Worm (Caenorhabditis elegans) whole organism, young adult: ENCODE measurements around the gene plc-2.

ENCODE experiments used
- B0261.1 ChIP-seq: sonication (generic microtip); optimal IDR thresholded peaks from 2 replicates; lab custom pipeline; 2016; ENCODE audit warnings: mild to moderate bottlenecking, missing genetic modification characterization, moderate library complexity, missing compliant biosample characterization
- B0336.3 ChIP-seq: fragments of 200-800 bp; sonication (Bioruptor generic); IDR thresholded peaks from 2 replicates; pipeline ENCODE4 v1.3.6; 2022; ENCODE audit warnings: missing genetic modification characterization, missing compliant biosample characterization
- C06A6.2 ChIP-seq: fragments of 200-800 bp; sonication (Bioruptor generic); conservative IDR thresholded peaks from 2 replicates; pipeline ENCODE4 v1.3.6; 2022; ENCODE audit warnings: missing genetic modification characterization, missing compliant biosample characterization
- C17E4.6 ChIP-seq: fragments of 200-800 bp; sonication (Bioruptor generic); IDR thresholded peaks from 2 replicates; pipeline ENCODE4 v1.3.6; 2022; ENCODE audit warnings: missing genetic modification reagents, missing genetic modification characterization, missing compliant biosample characterization
- F23B12.7 ChIP-seq: sonication (generic microtip); optimal IDR thresholded peaks from 2 replicates; lab custom pipeline; 2017; ENCODE audit warnings: missing genetic modification characterization, mild to moderate bottlenecking, missing compliant biosample characterization, antibody characterized with exemption, moderate library complexity; ENCODE audit not compliant: insufficient read depth
- F33H1.4 ChIP-seq: fragments of 200-800 bp; sonication (Bioruptor generic); IDR thresholded peaks from 2 replicates; pipeline ENCODE4 v1.3.6; 2022; ENCODE audit warnings: missing genetic modification reagents, missing genetic modification characterization, missing compliant biosample characterization
- F39B2.1 ChIP-seq: fragments of 200-800 bp; sonication (Bioruptor generic); IDR thresholded peaks from 2 replicates; pipeline ENCODE4 v1.3.6; 2022; ENCODE audit warnings: missing genetic modification reagents, missing genetic modification characterization, missing compliant biosample characterization
- F49E8.2 ChIP-seq: sonication (generic microtip); optimal IDR thresholded peaks from 3 replicates; lab custom pipeline; 2017; ENCODE audit warnings: missing genetic modification characterization, mild to moderate bottlenecking, missing compliant biosample characterization, antibody characterized with exemption, moderate library complexity; ENCODE audit not compliant: insufficient read depth
- F57A8.1 ChIP-seq: fragments of 200-800 bp; sonication (Bioruptor generic); optimal IDR thresholded peaks from 2 replicates; lab custom pipeline; 2018; ENCODE audit warnings: mild to moderate bottlenecking, missing genetic modification characterization, moderate library complexity, missing compliant biosample characterization
- K12H6.12 ChIP-seq: fragments of 200-800 bp; sonication (Bioruptor generic); optimal IDR thresholded peaks from 2 replicates; lab custom pipeline; 2018; ENCODE audit warnings: mild to moderate bottlenecking, missing genetic modification characterization, missing compliant biosample characterization
- Y53G8AR.9 ChIP-seq: fragments of 200-800 bp; sonication (Bioruptor generic); conservative IDR thresholded peaks from 2 replicates; pipeline ENCODE4 v1.3.6; 2022; ENCODE audit warnings: missing genetic modification reagents, missing genetic modification characterization, missing compliant biosample characterization
- Y67H2A.10 ChIP-seq: fragments of 200-800 bp; sonication (Bioruptor generic); conservative IDR thresholded peaks from 2 replicates; pipeline ENCODE4 v1.3.6; 2022; ENCODE audit warnings: missing genetic modification reagents, missing genetic modification characterization, missing compliant biosample characterization
- Y79H2A.3 ChIP-seq: fragments of 200-800 bp; sonication (Bioruptor generic); conservative IDR thresholded peaks from 2 replicates; pipeline ENCODE4 v1.3.6; 2022; ENCODE audit warnings: missing genetic modification reagents, missing genetic modification characterization, missing compliant biosample characterization
- ZK185.1 ChIP-seq: sonication (generic microtip); optimal IDR thresholded peaks from 2 replicates; lab custom pipeline; 2016; ENCODE audit warnings: mild to moderate bottlenecking, missing genetic modification characterization, missing compliant biosample characterization; ENCODE audit not compliant: poor library complexity, severe bottlenecking
- attf-3 ChIP-seq: fragments of 200-800 bp; sonication (Bioruptor generic); conservative IDR thresholded peaks from 2 replicates; pipeline ENCODE4 v1.3.6; 2022; ENCODE audit warnings: missing genetic modification reagents, missing genetic modification characterization, missing compliant biosample characterization
- attf-6 ChIP-seq: fragments of 200-800 bp; sonication (Bioruptor generic); IDR thresholded peaks from 2 replicates; pipeline ENCODE4 v1.3.6; 2022; ENCODE audit warnings: missing genetic modification reagents, missing genetic modification characterization, missing compliant biosample characterization
- bed-2 ChIP-seq: fragments of 200-800 bp; sonication (Bioruptor generic); IDR thresholded peaks from 2 replicates; pipeline ENCODE4 v1.3.6; 2022; ENCODE audit warnings: missing genetic modification reagents, missing genetic modification characterization, missing compliant biosample characterization
- cebp-1 ChIP-seq, 2 experiments: fragments of 200-800 bp in 1 of 2; sonication (Bioruptor generic) in 1 of 2; sonication (generic microtip) in 1 of 2; IDR thresholded peaks in 1 of 2; optimal IDR thresholded peaks in 1 of 2; 2 replicates each; pipeline versions ENCODE4 v1.3.6 to Lab custom; 2017 to 2022; ENCODE audit warnings: missing compliant biosample characterization in 2 of 2, missing genetic modification characterization in 2 of 2, mild to moderate bottlenecking in 1 of 2, missing genetic modification reagents in 1 of 2, moderate library complexity in 1 of 2
- cebp-2 ChIP-seq: fragments of 200-800 bp; sonication (Bioruptor generic); IDR thresholded peaks from 2 replicates; pipeline ENCODE4 v1.3.6; 2022; ENCODE audit warnings: missing genetic modification characterization, missing compliant biosample characterization
- ceh-100 ChIP-seq: fragments of 200-800 bp; sonication (Bioruptor generic); IDR thresholded peaks from 2 replicates; pipeline ENCODE4 v1.3.6; 2022; ENCODE audit warnings: missing genetic modification reagents, missing genetic modification characterization, missing compliant biosample characterization
- ceh-27 ChIP-seq: fragments of 200-800 bp; sonication (Bioruptor generic); optimal IDR thresholded peaks from 2 replicates; lab custom pipeline; 2018; ENCODE audit warnings: mild to moderate bottlenecking, missing genetic modification characterization, moderate library complexity, missing compliant biosample characterization
- ceh-40 ChIP-seq: fragments of 200-800 bp; sonication (Bioruptor generic); IDR thresholded peaks from 2 replicates; pipeline ENCODE4 v1.3.6; 2022; ENCODE audit warnings: missing genetic modification characterization, missing compliant biosample characterization
- ceh-79 ChIP-seq: sonication (generic microtip); optimal IDR thresholded peaks from 2 replicates; lab custom pipeline; 2017; ENCODE audit warnings: mild to moderate bottlenecking, missing genetic modification characterization, missing compliant biosample characterization
- ceh-91 ChIP-seq: fragments of 200-800 bp; sonication (Bioruptor generic); IDR thresholded peaks from 2 replicates; pipeline ENCODE4 v1.3.6; 2022; ENCODE audit warnings: missing genetic modification reagents, missing genetic modification characterization, missing compliant biosample characterization
- dox-1 ChIP-seq: fragments of 200-800 bp; sonication (Bioruptor generic); IDR thresholded peaks from 2 replicates; pipeline ENCODE4 v1.3.6; 2022; ENCODE audit warnings: missing genetic modification reagents, missing genetic modification characterization, missing compliant biosample characterization
- dpl-1 ChIP-seq: fragments of 150-350 bp; optimal IDR thresholded peaks from 2 replicates; lab custom pipeline; 2014; ENCODE audit warnings: missing biosample characterization, missing genetic modification reagents, missing genetic modification characterization
- ekl-4 ChIP-seq: fragments of 200-800 bp; sonication (Bioruptor generic); IDR thresholded peaks from 2 replicates; pipeline ENCODE4 v1.3.6; 2022; ENCODE audit warnings: missing genetic modification reagents, missing genetic modification characterization, missing compliant biosample characterization
- gei-17 ChIP-seq: fragments of 200-800 bp; sonication (Bioruptor generic); optimal IDR thresholded peaks from 2 replicates; lab custom pipeline; 2018; ENCODE audit warnings: mild to moderate bottlenecking, missing genetic modification characterization, missing compliant biosample characterization
- lin-40 ChIP-seq: sonication (generic microtip); optimal IDR thresholded peaks from 2 replicates; lab custom pipeline; 2016; ENCODE audit warnings: missing genetic modification characterization, mild to moderate bottlenecking, missing compliant biosample characterization, missing genotype, missing genetic modification reagents
- madf-8 ChIP-seq: fragments of 200-800 bp; sonication (Bioruptor generic); conservative IDR thresholded peaks from 2 replicates; pipeline ENCODE4 v1.3.6; 2022; ENCODE audit warnings: missing genetic modification reagents, missing genetic modification characterization, missing compliant biosample characterization
- mcd-1 ChIP-seq: fragments of 200-800 bp; sonication (Bioruptor generic); IDR thresholded peaks from 2 replicates; pipeline ENCODE4 v1.3.6; 2022; ENCODE audit warnings: missing genetic modification reagents, missing genetic modification characterization, missing compliant biosample characterization
- nfya-1 ChIP-seq: sonication (generic microtip); optimal IDR thresholded peaks from 2 replicates; lab custom pipeline; 2017; ENCODE audit warnings: antibody characterized with exemption, missing compliant biosample characterization, missing genetic modification characterization, borderline replicate concordance; ENCODE audit not compliant: insufficient read depth
- nfyb-1 ChIP-seq: fragments of 200-800 bp; sonication (Bioruptor generic); IDR thresholded peaks from 2 replicates; pipeline ENCODE4 v1.3.6; 2022; ENCODE audit warnings: missing genetic modification reagents, missing genetic modification characterization, missing compliant biosample characterization
- nhr-27 ChIP-seq: fragments of 200-800 bp; sonication (Bioruptor generic); optimal IDR thresholded peaks from 2 replicates; lab custom pipeline; 2018; ENCODE audit warnings: mild to moderate bottlenecking, missing genetic modification characterization, moderate library complexity, missing compliant biosample characterization
- pha-4 ChIP-seq: fragments of 150-350 bp; sonication (generic microtip); optimal IDR thresholded peaks from 2 replicates; lab custom pipeline; 2014; ENCODE audit warnings: missing biosample characterization, missing genetic modification reagents, missing genetic modification characterization
- rcor-1 ChIP-seq: fragments of 200-800 bp; sonication (Bioruptor generic); IDR thresholded peaks from 2 replicates; pipeline ENCODE4 v1.3.6; 2022; ENCODE audit warnings: missing genetic modification reagents, missing genetic modification characterization, missing compliant biosample characterization
- snpc-1.1 ChIP-seq: sonication (generic microtip); optimal IDR thresholded peaks from 2 replicates; lab custom pipeline; 2017; ENCODE audit warnings: missing genetic modification characterization, mild to moderate bottlenecking, missing compliant biosample characterization, antibody characterized with exemption, moderate library complexity, missing genotype, missing genetic modification reagents; ENCODE audit not compliant: insufficient read depth
- snpc-1.3 ChIP-seq: sonication (generic microtip); optimal IDR thresholded peaks from 2 replicates; lab custom pipeline; 2017; ENCODE audit warnings: missing genetic modification characterization, mild to moderate bottlenecking, missing compliant biosample characterization, antibody characterized with exemption, moderate library complexity, missing genotype, missing genetic modification reagents; ENCODE audit not compliant: insufficient read depth
- snpc-4 ChIP-seq, 5 experiments: fragments of 150-350 bp in 1 of 5; sonication (generic microtip) in 4 of 5; optimal IDR thresholded peaks; 2 replicates each; lab custom pipeline; 2014 to 2018; ENCODE audit warnings: missing genetic modification characterization in 5 of 5, missing biosample characterization in 3 of 5, antibody characterized with exemption in 2 of 5, mild to moderate bottlenecking in 2 of 5, missing compliant biosample characterization in 2 of 5, missing genotype in 2 of 5, moderate library complexity in 2 of 5, missing genetic modification reagents in 1 of 5
- somi-1 ChIP-seq: fragments of 200-800 bp; sonication (Bioruptor generic); optimal IDR thresholded peaks from 2 replicates; lab custom pipeline; 2018; ENCODE audit warnings: mild to moderate bottlenecking, missing genetic modification characterization, missing compliant biosample characterization
- sptf-2 ChIP-seq: fragments of 200-800 bp; sonication (Bioruptor generic); optimal IDR thresholded peaks from 2 replicates; lab custom pipeline; 2018; ENCODE audit warnings: mild to moderate bottlenecking, missing genetic modification characterization, missing compliant biosample characterization
- tbp1 ChIP-seq: fragments of 200-800 bp; sonication (Bioruptor generic); optimal IDR thresholded peaks from 2 replicates; lab custom pipeline; 2018; ENCODE audit warnings: mild to moderate bottlenecking, missing genetic modification characterization, missing compliant biosample characterization
- tlf-1 ChIP-seq: fragments of 200-800 bp; sonication (Bioruptor generic); optimal IDR thresholded peaks from 2 replicates; lab custom pipeline; 2018; ENCODE audit warnings: mild to moderate bottlenecking, missing genetic modification characterization, missing compliant biosample characterization
- zim-3 ChIP-seq: sonication (generic microtip); optimal IDR thresholded peaks from 2 replicates; lab custom pipeline; 2017; ENCODE audit warnings: mild to moderate bottlenecking, missing genetic modification characterization, moderate library complexity, missing compliant biosample characterization
- ztf-26 ChIP-seq: sonication (generic microtip); optimal IDR thresholded peaks from 2 replicates; lab custom pipeline; 2017; ENCODE audit warnings: missing genetic modification characterization, missing compliant biosample characterization

The plc-2 gene

DNA sequence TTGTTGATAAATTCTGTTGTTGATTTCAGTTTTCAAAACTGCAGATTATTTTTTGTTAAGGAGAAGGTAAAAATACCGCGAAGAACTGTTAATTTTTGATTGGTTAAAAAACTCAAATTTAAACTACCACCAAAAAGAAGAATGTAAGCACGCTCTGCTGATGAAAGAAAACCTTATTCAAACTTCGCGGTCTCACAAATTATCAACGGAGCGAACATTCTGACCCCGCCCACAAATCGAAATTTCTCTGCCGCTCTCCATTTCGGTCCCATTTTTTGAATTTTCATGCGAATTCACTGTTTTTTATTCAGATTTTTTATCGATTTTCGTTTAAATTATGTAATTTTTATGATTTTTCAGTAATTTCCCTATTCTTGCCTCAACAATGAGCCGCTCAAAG lies 2.8 kb upstream of the plc-2 start, which contains the start of gene cyn-3 (continued):
- no peak for TF ChIP-seq C17E4.6
- TF ChIP-seq dpl-1: peak; percentile 89
- TF ChIP-seq ceh-27 (GFP tag; lab: Kevin White, UChicago): peak; percentile 34
- TF ChIP-seq ekl-4 (GFP tag; lab: Robert Waterston, UW): peak; percentile 71; the same call in 1 of the 2 replicates
- TF ChIP-seq pha-4 (tag; lab: Kevin White, UChicago): peak; percentile 44
- TF ChIP-seq Y79H2A.3 (GFP tag; lab: Robert Waterston, UW): no peak
- peak; percentile 50 for TF ChIP-seq ztf-26
- TF ChIP-seq snpc-1.3 (tag; lab: Kevin White, UChicago): peak; percentile 72
- TF ChIP-seq Y67H2A.10: no peak
- peak; percentile 74 for TF ChIP-seq ZK185.1 (tag; lab: Kevin White, UChicago)
- TF ChIP-seq attf-6: peak; percentile 50; the same call in 1 of the 2 replicates
- TF ChIP-seq ceh-91 (GFP tag; lab: Robert Waterston, UW): peak; percentile 67
- peak; percentile 54 for TF ChIP-seq madf-8 (GFP tag; lab: Robert Waterston, UW)
- no peak for TF ChIP-seq nhr-27
- TF ChIP-seq tlf-1 (GFP tag; lab: Kevin White, UChicago): peak; percentile 46
- TF ChIP-seq B0261.1 (tag; lab: Kevin White, UChicago): peak; percentile 13
- TF ChIP-seq K12H6.12 (tag; lab: Kevin White, UChicago): peak; percentile 45
- TF ChIP-seq somi-1 (GFP tag; lab: Kevin White, UChicago): no peak
- TF ChIP-seq mcd-1: peak; percentile 98
- TF ChIP-seq C06A6.2 (GFP tag; lab: Robert Waterston, UW): no peak; the same call in 1 of the 2 replicates
- peak; percentile 56 for TF ChIP-seq tbp1 (GFP tag; lab: Kevin White, UChicago)
- no peak for TF ChIP-seq ceh-40 (GFP tag; lab: Robert Waterston, UW)
- TF ChIP-seq nfya-1 (tag; lab: Kevin White, UChicago): no peak
- no peak for TF ChIP-seq cebp-2 (GFP tag; lab: Robert Waterston, UW)
- TF ChIP-seq gei-17 (GFP tag; lab: Kevin White, UChicago): no peak
- no peak for TF ChIP-seq F39B2.1 (GFP tag; lab: Robert Waterston, UW)
- peak; percentile 46 for TF ChIP-seq snpc-1.1
- peak; percentile 30 for TF ChIP-seq snpc-4 (GFP tag; optimal IDR thresholded peaks at IDR 0.05; lab: Kevin White, UChicago)
- TF ChIP-seq snpc-4 (tag; optimal IDR thresholded peaks at IDR 0.05; lab: Kevin White, UChicago): peak; percentile 11 to 68 (median 52)
- peak; percentile 75 for TF ChIP-seq dox-1 (GFP tag; lab: Robert Waterston, UW)
- TF ChIP-seq sptf-2: no peak
- no peak for TF ChIP-seq cebp-1 (GFP tag; IDR thresholded peaks at IDR 0.05; lab: Robert Waterston, UW)
- TF ChIP-seq cebp-1 (tag; optimal IDR thresholded peaks at IDR 0.05; lab: Kevin White, UChicago): peak; percentile 67
- TF ChIP-seq bed-2 (GFP tag; lab: Robert Waterston, UW): no peak
- TF ChIP-seq ceh-100 (GFP tag; lab: Robert Waterston, UW): peak; percentile 71
- no peak for TF ChIP-seq ceh-79
- 0 out of 2 replicates have a peak, but pooled peaks have one; percentile 39 for TF ChIP-seq attf-3 (GFP tag; lab: Robert Waterston, UW)
- peak; percentile 4 for TF ChIP-seq F49E8.2
- TF ChIP-seq lin-40 (tag; lab: Kevin White, UChicago): peak; percentile 76
- TF ChIP-seq Y53G8AR.9: peak; percentile 59; the same call in 1 of the 2 replicates
- peak; percentile 91 for TF ChIP-seq nfyb-1 (GFP tag; lab: Robert Waterston, UW)
- peak; percentile 47 for TF ChIP-seq F33H1.4
- TF ChIP-seq B0336.3: 0 out of 2 replicates have a peak, but pooled peaks have one; percentile 16
- peak; percentile 90 for TF ChIP-seq F23B12.7 (tag; lab: Kevin White, UChicago)
- no peak for TF ChIP-seq F57A8.1 (GFP tag; lab: Kevin White, UChicago)
- no peak for TF ChIP-seq zim-3 (tag; lab: Kevin White, UChicago)
- peak; percentile 65; the same call in 1 of the 2 replicates for TF ChIP-seq rcor-1 (GFP tag; lab: Robert Waterston, UW)
